Fruit fly (Drosophila melanogaster) whole organism, adult: Measurements from ENCODE around the gene PH4alphaEFB.

Experiments
- CG14711 ChIP-seq: fragments of 200-800 bp; sonication (Bioruptor generic); optimal IDR thresholded peaks from 2 replicates; lab custom pipeline; 2018; ENCODE audit warnings: missing biosample characterization, mild to moderate bottlenecking, missing genetic modification characterization, moderate library complexity
- CG1620 ChIP-seq: fragments of 200-800 bp; sonication (Bioruptor generic); optimal IDR thresholded peaks from 2 replicates; lab custom pipeline; 2016; ENCODE audit warnings: missing biosample characterization, missing genetic modification characterization
- CG5204 ChIP-seq: fragments of 200-800 bp; sonication (Bioruptor generic); optimal IDR thresholded peaks from 2 replicates; lab custom pipeline; 2016; ENCODE audit warnings: missing biosample characterization, missing genetic modification characterization
- Crg-1 ChIP-seq: fragments of 200-800 bp; sonication (Bioruptor generic); optimal IDR thresholded peaks from 2 replicates; lab custom pipeline; 2016; ENCODE audit warnings: missing biosample characterization, missing genetic modification characterization
- Hr96 ChIP-seq: fragments of 200-800 bp; sonication (Bioruptor generic); optimal IDR thresholded peaks from 2 replicates; lab custom pipeline; 2016; ENCODE audit warnings: missing biosample characterization, missing genetic modification characterization
- Mnt ChIP-seq: fragments of 200-800 bp; sonication (Bioruptor generic); optimal IDR thresholded peaks from 2 replicates; lab custom pipeline; 2016; ENCODE audit warnings: missing biosample characterization, mild to moderate bottlenecking, missing genetic modification characterization
- bab1 ChIP-seq: fragments of 200-800 bp; sonication (Bioruptor generic); optimal IDR thresholded peaks from 3 replicates; lab custom pipeline; 2019; ENCODE audit warnings: missing biosample characterization, mild to moderate bottlenecking, missing genetic modification characterization, moderate library complexity
- cic ChIP-seq: fragments of 200-800 bp; sonication (Bioruptor generic); optimal IDR thresholded peaks from 2 replicates; lab custom pipeline; 2017; ENCODE audit warnings: missing biosample characterization, mild to moderate bottlenecking, missing genetic modification characterization, moderate library complexity
- kay ChIP-seq: fragments of 200-800 bp; sonication (Bioruptor generic); peaks from one replicate; lab custom pipeline; 2016; ENCODE audit warnings: missing biosample characterization, missing genetic modification characterization, borderline replicate concordance
- ovo ChIP-seq: fragments of 200-800 bp; sonication (Bioruptor generic); optimal IDR thresholded peaks from 2 replicates; lab custom pipeline; 2016; ENCODE audit warnings: missing biosample characterization, missing genetic modification characterization
- pad ChIP-seq: fragments of 200-800 bp; sonication (Bioruptor generic); optimal IDR thresholded peaks from 3 replicates; lab custom pipeline; 2017; ENCODE audit warnings: missing biosample characterization, missing genetic modification characterization, mild to moderate bottlenecking, moderate library complexity, missing genetic modification reagents
- tj ChIP-seq: fragments of 200-800 bp; sonication (Bioruptor generic); optimal IDR thresholded peaks from 3 replicates; lab custom pipeline; 2017; ENCODE audit warnings: missing biosample characterization, mild to moderate bottlenecking, missing genetic modification characterization, moderate library complexity
- toe ChIP-seq: fragments of 200-800 bp; sonication (Bioruptor generic); optimal IDR thresholded peaks from 2 replicates; lab custom pipeline; 2016; ENCODE audit warnings: missing biosample characterization, missing genetic modification characterization

- TF ChIP-seq kay (GFP tag; lab: Kevin White, UChicago) (no peak), Crg-1 (GFP tag; lab: Kevin White, UChicago) (no peak), CG14711 (tag; lab: Kevin White, UChicago) (no peak), pad (GFP tag; lab: Kevin White, UChicago) (no peak), bab1 (GFP tag; lab: Kevin White, UChicago) (no peak), cic (GFP tag; lab: Kevin White, UChicago) (no peak), CG5204 (GFP tag; lab: Kevin White, UChicago) (no peak), tj (GFP tag; lab: Kevin White, UChicago) (no peak), CG1620 (no peak), toe (no peak), Mnt (no peak), Hr96 (GFP tag; lab: Kevin White, UChicago) (no peak), ovo (GFP tag; lab: Kevin White, UChicago) (no peak)
Observed at dm6 chr3R:30496103-30496858, 30.4 kb downstream of the PH4alphaEFB start, which contains the start of gene PH4alphaMP.
